Worm (Caenorhabditis elegans): ENCODE results near the gene T13H5.8.

ce11 chrII:8471139-8471538 is 47.2 kb upstream of the T13H5.8 start, which contains the start of gene M05D6.8:
- TF ChIP-seq dao-5 (tag; optimal IDR thresholded peaks at IDR 0.05), result no peak
- no peak for TF ChIP-seq him-1 (tag; optimal IDR thresholded peaks at IDR 0.05)

All from whole organism, L4/young adult.